Worm (Caenorhabditis elegans) whole organism, L2 larva: Measurements from ENCODE around the gene hmp-1.

Experiments used
- C34F6.9 ChIP-seq: fragments of 150-350 bp; optimal IDR thresholded peaks from 2 replicates; lab custom pipeline; 2014; ENCODE audit warnings: missing biosample characterization, missing genetic modification characterization
- F13H6.1 ChIP-seq: sonication (generic microtip); optimal IDR thresholded peaks from 2 replicates; lab custom pipeline; 2016; ENCODE audit warnings: missing genetic modification characterization, missing compliant biosample characterization
- R02D3.7 ChIP-seq: fragments of 150-350 bp; optimal IDR thresholded peaks from 2 replicates; lab custom pipeline; 2014; ENCODE audit warnings: missing biosample characterization, missing genetic modification characterization
- Y55F3AM.14 ChIP-seq: fragments of 200-800 bp; sonication (Bioruptor generic); optimal IDR thresholded peaks from 2 replicates; lab custom pipeline; 2018; ENCODE audit warnings: mild to moderate bottlenecking, missing genetic modification characterization, missing compliant biosample characterization
- ZK546.5 ChIP-seq: sonication (generic microtip); optimal IDR thresholded peaks from 2 replicates; lab custom pipeline; 2017; ENCODE audit warnings: missing biosample characterization, missing genetic modification characterization
- alr-1 ChIP-seq: fragments of 150-350 bp; optimal IDR thresholded peaks from 2 replicates; lab custom pipeline; 2014; ENCODE audit warnings: missing biosample characterization, missing genetic modification characterization
- aly-2 ChIP-seq: fragments of 150-350 bp; optimal IDR thresholded peaks from 2 replicates; lab custom pipeline; 2014; ENCODE audit warnings: missing biosample characterization, missing genetic modification characterization
- ama-1 ChIP-seq: fragments of 150-350 bp; optimal IDR thresholded peaks from 2 replicates; lab custom pipeline; 2018; ENCODE audit warnings: inconsistent platforms
- blmp-1 ChIP-seq: sonication (generic microtip); optimal IDR thresholded peaks from 2 replicates; lab custom pipeline; 2017; ENCODE audit warnings: missing genetic modification characterization, mild to moderate bottlenecking, missing compliant biosample characterization, antibody characterized with exemption, moderate library complexity; ENCODE audit not compliant: insufficient read depth
- ceh-16 ChIP-seq: fragments of 150-350 bp; optimal IDR thresholded peaks from 2 replicates; lab custom pipeline; 2014; ENCODE audit warnings: missing biosample characterization, missing genetic modification characterization
- ceh-82 ChIP-seq: fragments of 150-350 bp; optimal IDR thresholded peaks from 2 replicates; lab custom pipeline; 2014; ENCODE audit warnings: missing biosample characterization, missing genetic modification characterization
- dmd-4 ChIP-seq: sonication (generic microtip); optimal IDR thresholded peaks from 2 replicates; lab custom pipeline; 2017; ENCODE audit warnings: missing biosample characterization, missing genetic modification characterization
- egl-27 ChIP-seq: sonication (generic microtip); optimal IDR thresholded peaks from 3 replicates; lab custom pipeline; 2017; ENCODE audit warnings: missing biosample characterization, missing genetic modification reagents, missing genetic modification characterization
- elt-1 ChIP-seq: fragments of 150-350 bp; optimal IDR thresholded peaks from 2 replicates; lab custom pipeline; 2014; ENCODE audit warnings: missing biosample characterization, missing genetic modification characterization
- elt-3 ChIP-seq: sonication (generic microtip); optimal IDR thresholded peaks from 2 replicates; lab custom pipeline; 2017; ENCODE audit warnings: missing biosample characterization, missing genetic modification characterization
- fos-1 ChIP-seq: fragments of 150-350 bp; optimal IDR thresholded peaks from 2 replicates; lab custom pipeline; 2014; ENCODE audit warnings: missing biosample characterization, missing genetic modification characterization
- gmeb-1 ChIP-seq: fragments of 150-350 bp; optimal IDR thresholded peaks from 2 replicates; lab custom pipeline; 2014; ENCODE audit warnings: missing biosample characterization, missing genetic modification characterization
- lin-11 ChIP-seq: fragments of 150-350 bp; sonication (generic microtip); optimal IDR thresholded peaks from 2 replicates; lab custom pipeline; 2014; ENCODE audit warnings: missing biosample characterization, missing genetic modification characterization, inconsistent platforms, mixed read lengths
- lin-13 ChIP-seq: fragments of 150-350 bp; optimal IDR thresholded peaks from 2 replicates; lab custom pipeline; 2014; ENCODE audit warnings: missing biosample characterization, missing genetic modification reagents, missing genetic modification characterization
- lin-39 ChIP-seq: fragments of 150-350 bp; optimal IDR thresholded peaks from 2 replicates; lab custom pipeline; 2014; ENCODE audit warnings: missing biosample characterization, missing genetic modification reagents, missing genetic modification characterization
- lsy-2 ChIP-seq, 2 experiments: fragments of 150-350 bp in 1 of 2; sonication (generic microtip) in 1 of 2; optimal IDR thresholded peaks; 2 replicates each; lab custom pipeline; 2014 to 2017; ENCODE audit warnings: missing biosample characterization in 2 of 2, missing genetic modification characterization in 2 of 2
- mab-5 ChIP-seq: fragments of 150-350 bp; optimal IDR thresholded peaks from 2 replicates; lab custom pipeline; 2014; ENCODE audit warnings: missing biosample characterization, missing genetic modification characterization
- mbf-1 ChIP-seq: sonication (generic microtip); optimal IDR thresholded peaks from 2 replicates; lab custom pipeline; 2017; ENCODE audit warnings: missing biosample characterization, missing genetic modification characterization
- mdl-1 ChIP-seq, 2 experiments: fragments of 150-350 bp in 1 of 2; sonication (generic microtip) in 1 of 2; optimal IDR thresholded peaks; 2 replicates each; lab custom pipeline; 2017; ENCODE audit warnings: missing biosample characterization in 2 of 2, missing genetic modification characterization in 2 of 2
- nhr-10 ChIP-seq: sonication (generic microtip); optimal IDR thresholded peaks from 2 replicates; lab custom pipeline; 2017; ENCODE audit warnings: missing biosample characterization, missing genetic modification characterization
- nhr-11 ChIP-seq: fragments of 150-350 bp; optimal IDR thresholded peaks from 2 replicates; lab custom pipeline; 2014; ENCODE audit warnings: missing biosample characterization, missing genetic modification characterization
- nhr-12 ChIP-seq: fragments of 150-350 bp; optimal IDR thresholded peaks from 2 replicates; lab custom pipeline; 2014; ENCODE audit warnings: missing biosample characterization, missing genetic modification characterization
- nhr-21 ChIP-seq: fragments of 150-350 bp; optimal IDR thresholded peaks from 2 replicates; lab custom pipeline; 2014; ENCODE audit warnings: missing biosample characterization, missing genetic modification characterization
- nhr-23 ChIP-seq: fragments of 150-350 bp; optimal IDR thresholded peaks from 2 replicates; lab custom pipeline; 2014; ENCODE audit warnings: missing biosample characterization, missing genetic modification reagents, missing genetic modification characterization
- nhr-237 ChIP-seq: fragments of 150-350 bp; optimal IDR thresholded peaks from 2 replicates; lab custom pipeline; 2014; ENCODE audit warnings: missing biosample characterization, missing genetic modification characterization
- nhr-25 ChIP-seq: fragments of 150-350 bp; sonication (generic microtip); optimal IDR thresholded peaks from 3 replicates; lab custom pipeline; 2014; ENCODE audit warnings: missing biosample characterization, missing genetic modification characterization
- nhr-6 ChIP-seq: fragments of 150-350 bp; optimal IDR thresholded peaks from 2 replicates; lab custom pipeline; 2014; ENCODE audit warnings: missing biosample characterization, missing genetic modification characterization
- nhr-77 ChIP-seq: fragments of 150-350 bp; optimal IDR thresholded peaks from 2 replicates; lab custom pipeline; 2014; ENCODE audit warnings: missing biosample characterization, missing genetic modification characterization
- peb-1 ChIP-seq: fragments of 150-350 bp; optimal IDR thresholded peaks from 2 replicates; lab custom pipeline; 2014; ENCODE audit warnings: missing biosample characterization, missing genetic modification characterization
- sem-4 ChIP-seq: fragments of 150-350 bp; optimal IDR thresholded peaks from 2 replicates; lab custom pipeline; 2014; ENCODE audit warnings: missing biosample characterization, missing genetic modification reagents, missing genetic modification characterization
- skn-1 ChIP-seq: sonication (generic microtip); optimal IDR thresholded peaks from 2 replicates; lab custom pipeline; 2017; ENCODE audit warnings: missing biosample characterization, missing genetic modification characterization
- sma-3 ChIP-seq: sonication (generic microtip); optimal IDR thresholded peaks from 2 replicates; lab custom pipeline; 2016; ENCODE audit warnings: missing genetic modification reagents, missing genetic modification characterization, missing compliant biosample characterization
- sma-9 ChIP-seq, 2 experiments: fragments of 150-350 bp in 1 of 2; sonication (generic microtip) in 1 of 2; optimal IDR thresholded peaks; 2 replicates each; lab custom pipeline; 2014 to 2016; ENCODE audit warnings: missing genetic modification characterization in 2 of 2, mild to moderate bottlenecking in 1 of 2, missing biosample characterization in 1 of 2, missing compliant biosample characterization in 1 of 2, missing genetic modification reagents in 1 of 2, moderate library complexity in 1 of 2
- snpc-4 ChIP-seq: fragments of 150-350 bp; optimal IDR thresholded peaks from 2 replicates; lab custom pipeline; 2014; ENCODE audit warnings: missing biosample characterization, missing genetic modification characterization
- unc-39 ChIP-seq: fragments of 150-350 bp; optimal IDR thresholded peaks from 2 replicates; lab custom pipeline; 2014; ENCODE audit warnings: missing biosample characterization, missing genetic modification characterization
- unc-55 ChIP-seq: fragments of 150-350 bp; sonication (generic microtip); optimal IDR thresholded peaks from 3 replicates; lab custom pipeline; 2014; ENCODE audit warnings: missing biosample characterization, missing genetic modification reagents, missing genetic modification characterization
- unc-62 ChIP-seq: fragments of 150-350 bp; optimal IDR thresholded peaks from 2 replicates; lab custom pipeline; 2014; ENCODE audit warnings: missing biosample characterization, missing genetic modification reagents, missing genetic modification characterization
- zag-1 ChIP-seq: fragments of 150-350 bp; optimal IDR thresholded peaks from 2 replicates; lab custom pipeline; 2014; ENCODE audit warnings: missing biosample characterization, missing genetic modification characterization
- ztf-1 ChIP-seq: fragments of 200-800 bp; sonication (Bioruptor generic); conservative IDR thresholded peaks from 2 replicates; pipeline ENCODE4 v1.3.6; 2022; ENCODE audit warnings: missing genetic modification characterization, missing compliant biosample characterization
- ztf-11 ChIP-seq: sonication (generic microtip); optimal IDR thresholded peaks from 2 replicates; lab custom pipeline; 2017; ENCODE audit warnings: missing biosample characterization, missing genetic modification characterization
- ztf-4 ChIP-seq: fragments of 150-350 bp; optimal IDR thresholded peaks from 2 replicates; lab custom pipeline; 2014; ENCODE audit warnings: missing biosample characterization, missing genetic modification characterization

hmp-1 gene

ce11 chrV:11822461-11822939 lies 23.2 kb upstream of the hmp-1 start, which contains the start of gene pyc-1 (continued):
- no peak for TF ChIP-seq alr-1 (tag; lab: Kevin White, UChicago)
- no peak for TF ChIP-seq nhr-10 (tag; lab: Kevin White, UChicago)
- no peak for TF ChIP-seq ceh-82
- TF ChIP-seq ZK546.5 (tag; lab: Kevin White, UChicago) = no peak
- TF ChIP-seq sem-4 = no peak
- TF ChIP-seq nhr-23 (tag; lab: Kevin White, UChicago) = no peak
- TF ChIP-seq C34F6.9 (tag; lab: Kevin White, UChicago) = peak; percentile 54
- no peak for TF ChIP-seq nhr-237 (tag; lab: Kevin White, UChicago)
- no peak for TF ChIP-seq elt-1 (tag; lab: Kevin White, UChicago)
- peak; percentile 33 for TF ChIP-seq F13H6.1 (tag; lab: Kevin White, UChicago)
- no peak for TF ChIP-seq unc-55 (GFP tag; lab: Kevin White, UChicago)
- TF ChIP-seq sma-3 (GFP tag; lab: Kevin White, UChicago) = peak; percentile 37
- TF ChIP-seq dmd-4 (tag; lab: Kevin White, UChicago) = no peak
- no peak for TF ChIP-seq R02D3.7
- TF ChIP-seq nhr-77 (tag; lab: Kevin White, UChicago) = no peak
- TF ChIP-seq unc-39 (tag; lab: Kevin White, UChicago) = no peak
- no peak for TF ChIP-seq Y55F3AM.14 (GFP tag; lab: Kevin White, UChicago)
- no peak for TF ChIP-seq ztf-11 (tag; lab: Kevin White, UChicago)

- TF ChIP-seq ama-1 (lab: Kevin White, UChicago) = peak; percentile 6
- peak; percentile 54 for TF ChIP-seq fos-1
These were observed 22.4 kb upstream of the hmp-1 start for ce11 chrV:11823125-11823833.

- no peak for TF ChIP-seq ztf-1 (GFP tag; lab: Robert Waterston, UW)
- TF ChIP-seq ztf-11 (tag; lab: Kevin White, UChicago) = no peak
- TF ChIP-seq ama-1 (lab: Kevin White, UChicago) = peak; percentile 45
- TF ChIP-seq peb-1 (tag; lab: Kevin White, UChicago) = no peak
- peak; percentile 96 for TF ChIP-seq sma-9 (GFP tag; optimal IDR thresholded peaks at IDR 0.05; lab: Kevin White, UChicago)
- no peak for TF ChIP-seq sma-9 (tag; optimal IDR thresholded peaks at IDR 0.05; lab: Kevin White, UChicago)
- TF ChIP-seq R02D3.7 = no peak
- no peak for TF ChIP-seq snpc-4 (tag; lab: Kevin White, UChicago)
- no peak for TF ChIP-seq aly-2 (tag; lab: Kevin White, UChicago)
- TF ChIP-seq unc-39 (tag; lab: Kevin White, UChicago) = no peak
- TF ChIP-seq nhr-237 (tag; lab: Kevin White, UChicago) = no peak
- TF ChIP-seq alr-1 (tag; lab: Kevin White, UChicago) = no peak
- TF ChIP-seq Y55F3AM.14 (GFP tag; lab: Kevin White, UChicago) = no peak
- no peak for TF ChIP-seq unc-55 (GFP tag; lab: Kevin White, UChicago)
- no peak for TF ChIP-seq dmd-4 (tag; lab: Kevin White, UChicago)
- peak; percentile 61 for TF ChIP-seq lin-13 (GFP tag; lab: Kevin White, UChicago)
- peak; percentile 77 for TF ChIP-seq C34F6.9 (tag; lab: Kevin White, UChicago)
- TF ChIP-seq nhr-6 (tag; lab: Kevin White, UChicago) = peak; percentile 86
- peak; percentile 90 for TF ChIP-seq nhr-21
- TF ChIP-seq ceh-82 = no peak
- no peak for TF ChIP-seq nhr-11
- TF ChIP-seq sem-4 = peak; percentile 55
- TF ChIP-seq nhr-12 (tag; lab: Kevin White, UChicago) = no peak
- no peak for TF ChIP-seq elt-1 (tag; lab: Kevin White, UChicago)
- peak; percentile 30 for TF ChIP-seq nhr-10 (tag; lab: Kevin White, UChicago)
- peak in 1 of 2 experiments; percentile 79 for TF ChIP-seq lsy-2 (tag; optimal IDR thresholded peaks at IDR 0.05; lab: Kevin White, UChicago)
- TF ChIP-seq gmeb-1 (tag; lab: Kevin White, UChicago) = peak; percentile 81
- TF ChIP-seq sma-3 (GFP tag; lab: Kevin White, UChicago) = peak; percentile 84
- TF ChIP-seq zag-1 (tag; lab: Kevin White, UChicago) = no peak
- no peak for TF ChIP-seq ceh-16 (tag; lab: Kevin White, UChicago)
- peak; percentile 93 for TF ChIP-seq F13H6.1 (tag; lab: Kevin White, UChicago)
- TF ChIP-seq mab-5 = peak; percentile 37
- no peak for TF ChIP-seq nhr-23 (tag; lab: Kevin White, UChicago)
- peak; percentile 78 for TF ChIP-seq ztf-4 (tag; lab: Kevin White, UChicago)
- TF ChIP-seq lin-39 (tag; lab: Kevin White, UChicago) = peak; percentile 34
- peak; percentile 31 to 41 for TF ChIP-seq mdl-1 (tag; optimal IDR thresholded peaks at IDR 0.05; lab: Kevin White, UChicago)
- peak; percentile 91 for TF ChIP-seq nhr-25
- peak; percentile 27 for TF ChIP-seq egl-27 (tag; lab: Kevin White, UChicago)
- TF ChIP-seq blmp-1 = peak; percentile 83
- TF ChIP-seq unc-62 = peak; percentile 39
- TF ChIP-seq nhr-77 (tag; lab: Kevin White, UChicago) = no peak
- TF ChIP-seq elt-3 = no peak
- no peak for TF ChIP-seq lin-11
- TF ChIP-seq skn-1 (tag; lab: Kevin White, UChicago) = no peak
- TF ChIP-seq mbf-1 (tag; lab: Kevin White, UChicago) = no peak
These were observed 21.7 kb upstream of the hmp-1 start for ce11 chrV:11823978-11824377.
